Worm (Caenorhabditis elegans): ENCODE results near the gene gst-42.

DNA sequence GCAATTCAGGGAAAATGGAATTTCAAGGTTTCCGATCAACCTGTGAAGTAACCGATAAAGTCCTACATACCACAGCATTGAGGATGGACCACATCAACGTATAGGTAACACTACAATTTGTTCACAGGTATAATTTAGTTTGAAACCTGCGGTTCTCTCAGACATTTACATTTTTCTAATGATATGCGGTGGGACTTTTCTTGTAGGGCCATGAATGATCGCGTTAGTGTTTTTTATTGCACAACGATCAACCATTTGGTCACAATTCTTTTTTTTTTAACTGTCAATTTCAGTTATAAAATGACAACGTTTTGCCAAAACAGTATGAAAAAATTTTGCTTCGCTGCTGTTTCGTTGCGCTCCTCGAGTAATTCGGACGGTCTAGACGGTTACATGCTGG lies 31.0 kb downstream of the gst-42 start, which contains the start of gene C44C10.12:
- no peak for TF ChIP-seq W03F9.2 (tag; optimal IDR thresholded peaks at IDR 0.05)
- TF ChIP-seq him-1 (tag; optimal IDR thresholded peaks at IDR 0.05) = no peak
